Worm (Caenorhabditis elegans) whole organism, young adult: Measurements from ENCODE around the gene shw-1.

Source experiments
- B0261.1 ChIP-seq: sonication (generic microtip); optimal IDR thresholded peaks from 2 replicates; lab custom pipeline; 2016; ENCODE audit warnings: mild to moderate bottlenecking, missing genetic modification characterization, moderate library complexity, missing compliant biosample characterization
- ama-1 ChIP-seq, 3 experiments: fragments of 150-350 bp in 1 of 3; sonication (generic microtip) in 2 of 3; optimal IDR thresholded peaks; 2 replicates each; lab custom pipeline; 2014 to 2018; ENCODE audit warnings: missing biosample characterization in 2 of 3, missing genetic modification characterization in 2 of 3, missing genetic modification reagents in 2 of 3
- ceh-40 ChIP-seq: fragments of 200-800 bp; sonication (Bioruptor generic); IDR thresholded peaks from 2 replicates; pipeline ENCODE4 v1.3.6; 2022; ENCODE audit warnings: missing genetic modification characterization, missing compliant biosample characterization
- egrh-3 ChIP-seq: fragments of 200-800 bp; sonication (Bioruptor generic); IDR thresholded peaks from 2 replicates; pipeline ENCODE4 v1.3.6; 2022; ENCODE audit warnings: missing genetic modification reagents, missing genetic modification characterization, missing compliant biosample characterization
- hlh-12 ChIP-seq: sonication (generic microtip); optimal IDR thresholded peaks from 2 replicates; lab custom pipeline; 2016; ENCODE audit warnings: missing genetic modification characterization, missing compliant biosample characterization
- lin-35 ChIP-seq, 3 experiments: fragments of 150-350 bp in 2 of 3; sonication (generic microtip) in 1 of 3; optimal IDR thresholded peaks; 2 replicates each; lab custom pipeline; 2014 to 2018; ENCODE audit warnings: missing biosample characterization in 3 of 3, missing genetic modification characterization in 3 of 3, missing genetic modification reagents in 3 of 3
- mcd-1 ChIP-seq: fragments of 200-800 bp; sonication (Bioruptor generic); IDR thresholded peaks from 2 replicates; pipeline ENCODE4 v1.3.6; 2022; ENCODE audit warnings: missing genetic modification reagents, missing genetic modification characterization, missing compliant biosample characterization
- nfya-1 ChIP-seq: sonication (generic microtip); optimal IDR thresholded peaks from 2 replicates; lab custom pipeline; 2017; ENCODE audit warnings: antibody characterized with exemption, missing compliant biosample characterization, missing genetic modification characterization, borderline replicate concordance; ENCODE audit not compliant: insufficient read depth
- nhr-120 ChIP-seq: fragments of 200-800 bp; sonication (Bioruptor generic); IDR thresholded peaks from 2 replicates; pipeline ENCODE4 v1.3.6; 2022; ENCODE audit warnings: missing genetic modification characterization, missing compliant biosample characterization
- pha-4 ChIP-seq: fragments of 150-350 bp; sonication (generic microtip); optimal IDR thresholded peaks from 2 replicates; lab custom pipeline; 2014; ENCODE audit warnings: missing biosample characterization, missing genetic modification reagents, missing genetic modification characterization
- sea-2 ChIP-seq: fragments of 200-800 bp; sonication (Bioruptor generic); IDR thresholded peaks from 2 replicates; pipeline ENCODE4 v1.3.6; 2022; ENCODE audit warnings: missing genetic modification characterization, missing compliant biosample characterization
- snpc-4 ChIP-seq, 5 experiments: fragments of 150-350 bp in 1 of 5; sonication (generic microtip) in 4 of 5; optimal IDR thresholded peaks; 2 replicates each; lab custom pipeline; 2014 to 2018; ENCODE audit warnings: missing genetic modification characterization in 5 of 5, missing biosample characterization in 3 of 5, antibody characterized with exemption in 2 of 5, mild to moderate bottlenecking in 2 of 5, missing compliant biosample characterization in 2 of 5, missing genotype in 2 of 5, moderate library complexity in 2 of 5, missing genetic modification reagents in 1 of 5
- tlf-1 ChIP-seq: fragments of 200-800 bp; sonication (Bioruptor generic); optimal IDR thresholded peaks from 2 replicates; lab custom pipeline; 2018; ENCODE audit warnings: mild to moderate bottlenecking, missing genetic modification characterization, missing compliant biosample characterization
- zfh-2 ChIP-seq: fragments of 200-800 bp; sonication (Bioruptor generic); conservative IDR thresholded peaks from 2 replicates; pipeline ENCODE4 v1.3.6; 2022; ENCODE audit warnings: missing genetic modification reagents, missing genetic modification characterization, missing compliant biosample characterization

DNA sequence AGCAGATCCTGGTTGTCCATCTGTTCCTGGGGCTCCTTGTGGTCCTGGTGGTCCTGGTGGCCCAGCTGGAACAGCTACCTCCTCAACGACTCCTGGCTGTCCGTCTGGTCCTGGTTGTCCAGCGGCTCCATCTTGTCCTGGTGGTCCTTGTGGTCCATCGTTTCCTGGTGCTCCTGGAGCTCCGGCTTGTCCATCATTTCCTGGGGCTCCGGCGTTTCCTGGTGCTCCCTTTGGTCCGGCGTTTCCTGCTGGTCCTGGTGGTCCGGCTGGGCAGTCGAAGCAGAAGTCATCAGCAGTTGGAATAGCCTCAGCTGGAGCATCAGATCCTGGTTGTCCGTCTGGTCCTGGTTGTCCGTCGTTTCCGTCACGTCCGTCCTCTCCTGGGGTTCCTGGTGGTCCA lies 37.2 kb upstream of the shw-1 start:
- TF ChIP-seq B0261.1 (tag; lab: Kevin White, UChicago) (no peak), nfya-1 (no peak), egrh-3 (peak; percentile 80; the same call in 1 of the 2 replicates), hlh-12 (no peak), tlf-1 (GFP tag; lab: Kevin White, UChicago) (no peak), lin-35 (GFP tag; optimal IDR thresholded peaks at IDR 0.05; lab: Kevin White, UChicago) (no peak), pha-4 (tag; lab: Kevin White, UChicago) (no peak), ceh-40 (GFP tag; lab: Robert Waterston, UW) (no peak), snpc-4 (GFP tag; optimal IDR thresholded peaks at IDR 0.05; lab: Kevin White, UChicago) (no peak), snpc-4 (tag; optimal IDR thresholded peaks at IDR 0.05; lab: Kevin White, UChicago) (no peak), sea-2 (GFP tag; lab: Robert Waterston, UW) (no peak), ama-1 (optimal IDR thresholded peaks at IDR 0.05; lab: Kevin White, UChicago) (no peak), ama-1 (GFP tag; optimal IDR thresholded peaks at IDR 0.05; lab: Kevin White, UChicago) (no peak), nhr-120 (GFP tag; lab: Robert Waterston, UW) (no peak), mcd-1 (GFP tag; lab: Robert Waterston, UW) (no peak), zfh-2 (GFP tag; lab: Robert Waterston, UW) (peak; percentile 75)
